Worm (Caenorhabditis elegans): ENCODE results near the gene mpst-7.

mpst-7 gene

DNA sequence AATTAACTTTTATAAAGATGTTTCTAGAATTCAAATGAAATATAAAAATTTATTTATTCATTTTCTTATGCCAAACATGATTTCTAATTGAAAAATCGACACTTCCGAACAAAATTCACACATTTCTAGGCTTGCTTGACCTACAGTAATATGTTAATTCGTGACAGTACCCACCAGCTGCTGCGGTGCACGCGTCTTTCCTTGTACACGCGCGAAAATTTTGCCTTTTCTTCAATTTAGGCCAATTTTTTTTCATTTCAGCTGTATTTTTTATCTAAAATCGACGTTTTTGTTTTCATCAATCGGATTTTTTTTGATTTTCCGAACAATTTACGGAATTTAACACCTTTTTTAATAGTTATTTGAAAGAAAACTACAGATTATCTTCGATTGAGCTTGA is 39.1 kb upstream of the mpst-7 start:
- TF ChIP-seq sea-1 (GFP tag; conservative IDR thresholded peaks at IDR 0.05) = no peak
- no peak for TF ChIP-seq pes-1 (GFP tag; IDR thresholded peaks at IDR 0.05)
- TF ChIP-seq ceh-36 (tag; optimal IDR thresholded peaks at IDR 0.05) = no peak
- no peak for TF ChIP-seq tra-4 (tag; optimal IDR thresholded peaks at IDR 0.05)
- TF ChIP-seq F13C5.2 (tag; optimal IDR thresholded peaks at IDR 0.05) = no peak
- no peak for TF ChIP-seq hmbx-1 (tag; optimal IDR thresholded peaks at IDR 0.05)
- no peak for TF ChIP-seq tbx-37 (GFP tag; conservative IDR thresholded peaks at IDR 0.05)
- TF ChIP-seq scrt-1 (GFP tag; IDR thresholded peaks at IDR 0.05) = no peak
- TF ChIP-seq hmg-4 (GFP tag; optimal IDR thresholded peaks at IDR 0.05) = no peak
- TF ChIP-seq ceh-13 (GFP tag; optimal IDR thresholded peaks at IDR 0.05) = no peak
- no peak for TF ChIP-seq ama-1 (optimal IDR thresholded peaks at IDR 0.05)
- TF ChIP-seq B0310.2 (tag; optimal IDR thresholded peaks at IDR 0.05) = no peak

DNA sequence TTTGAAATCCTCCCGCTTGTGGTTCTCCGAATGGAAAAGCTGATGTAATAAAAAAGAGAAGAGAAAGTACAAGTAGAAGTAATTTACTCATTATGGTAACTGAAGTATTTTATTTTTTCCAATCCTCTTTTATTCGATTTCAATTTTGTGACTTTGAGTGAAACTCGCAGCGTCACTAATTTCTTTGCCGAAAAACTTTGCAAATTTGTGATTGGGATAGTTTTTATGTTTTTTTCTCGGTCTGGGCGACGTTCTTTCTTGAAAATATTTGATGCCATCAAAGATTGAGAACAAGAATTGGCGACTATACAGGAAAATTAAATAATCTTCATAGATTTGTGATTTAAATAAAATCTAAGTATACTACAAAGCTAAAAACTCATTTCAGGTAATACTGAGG is 38.6 kb upstream of the mpst-7 start, which contains the start of gene far-4:
far-4 (minus strand) TSS at position 101 of the 400 bp plus-strand sequence.
- no peak for TF ChIP-seq scrt-1 (GFP tag; IDR thresholded peaks at IDR 0.05)
- TF ChIP-seq F13C5.2 (tag; optimal IDR thresholded peaks at IDR 0.05) = no peak
- no peak for TF ChIP-seq aly-1 (tag; optimal IDR thresholded peaks at IDR 0.05)
- TF ChIP-seq pes-1 (GFP tag; IDR thresholded peaks at IDR 0.05) = no peak
- no peak for TF ChIP-seq ceh-13 (GFP tag; optimal IDR thresholded peaks at IDR 0.05)
- no peak for TF ChIP-seq B0310.2 (tag; optimal IDR thresholded peaks at IDR 0.05)
- TF ChIP-seq hmg-4 (GFP tag; optimal IDR thresholded peaks at IDR 0.05) = no peak
- no peak for TF ChIP-seq ets-7 (tag; optimal IDR thresholded peaks at IDR 0.05)
- TF ChIP-seq tra-4 (tag; optimal IDR thresholded peaks at IDR 0.05) = no peak
- TF ChIP-seq tbx-11 (GFP tag; IDR thresholded peaks at IDR 0.05) = no peak
- no peak for TF ChIP-seq hmbx-1 (tag; optimal IDR thresholded peaks at IDR 0.05)
- TF ChIP-seq sea-1 (GFP tag; conservative IDR thresholded peaks at IDR 0.05) = no peak
- TF ChIP-seq ama-1 (optimal IDR thresholded peaks at IDR 0.05) = no peak
- TF ChIP-seq hnd-1 (tag; optimal IDR thresholded peaks at IDR 0.05) = no peak
- no peak for TF ChIP-seq ceh-36 (tag; optimal IDR thresholded peaks at IDR 0.05)
- TF ChIP-seq flt-1 (GFP tag; IDR thresholded peaks at IDR 0.05) = no peak
- TF ChIP-seq tbx-37 (GFP tag; conservative IDR thresholded peaks at IDR 0.05) = no peak

DNA sequence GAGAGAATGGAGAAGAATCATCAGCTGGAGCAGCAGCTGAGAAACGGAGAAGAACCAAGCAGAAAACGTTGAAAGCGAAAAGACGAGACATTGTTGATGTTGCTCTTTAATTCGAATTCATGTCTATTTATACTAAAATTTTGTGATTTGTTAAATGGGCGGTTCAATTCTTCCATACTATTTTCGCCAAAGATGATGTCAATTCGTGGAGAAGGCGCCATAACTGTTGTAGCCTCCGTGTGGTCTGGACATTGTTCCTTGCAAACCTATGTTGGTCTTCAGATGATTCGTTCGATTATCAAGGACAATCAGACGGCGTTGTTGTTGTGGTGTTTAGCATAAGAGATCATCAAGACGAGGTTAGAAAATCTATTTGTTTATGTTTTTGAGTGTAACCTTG is 36.5 kb upstream of the mpst-7 start, which contains the start of gene far-3:
far-3 (minus strand) TSS at position 101 of the 400 bp plus-strand sequence.
- TF ChIP-seq aly-1 (tag; optimal IDR thresholded peaks at IDR 0.05) = no peak
- TF ChIP-seq sea-1 (GFP tag; conservative IDR thresholded peaks at IDR 0.05) = no peak
- TF ChIP-seq ama-1 (optimal IDR thresholded peaks at IDR 0.05) = no peak
- TF ChIP-seq flt-1 (GFP tag; IDR thresholded peaks at IDR 0.05) = no peak
- TF ChIP-seq B0310.2 (tag; optimal IDR thresholded peaks at IDR 0.05) = no peak
- no peak for TF ChIP-seq ets-7 (tag; optimal IDR thresholded peaks at IDR 0.05)
- no peak for TF ChIP-seq ceh-36 (tag; optimal IDR thresholded peaks at IDR 0.05)
- no peak for TF ChIP-seq pes-1 (GFP tag; IDR thresholded peaks at IDR 0.05)
- TF ChIP-seq hmbx-1 (tag; optimal IDR thresholded peaks at IDR 0.05) = no peak
- no peak for TF ChIP-seq tra-4 (tag; optimal IDR thresholded peaks at IDR 0.05)
- no peak for TF ChIP-seq tbx-11 (GFP tag; IDR thresholded peaks at IDR 0.05)
- TF ChIP-seq ceh-13 (GFP tag; optimal IDR thresholded peaks at IDR 0.05) = no peak
- no peak for TF ChIP-seq F13C5.2 (tag; optimal IDR thresholded peaks at IDR 0.05)
- no peak for TF ChIP-seq tbx-37 (GFP tag; conservative IDR thresholded peaks at IDR 0.05)
- no peak for TF ChIP-seq hnd-1 (tag; optimal IDR thresholded peaks at IDR 0.05)
- TF ChIP-seq scrt-1 (GFP tag; IDR thresholded peaks at IDR 0.05) = no peak
- TF ChIP-seq hmg-4 (GFP tag; optimal IDR thresholded peaks at IDR 0.05) = no peak

DNA sequence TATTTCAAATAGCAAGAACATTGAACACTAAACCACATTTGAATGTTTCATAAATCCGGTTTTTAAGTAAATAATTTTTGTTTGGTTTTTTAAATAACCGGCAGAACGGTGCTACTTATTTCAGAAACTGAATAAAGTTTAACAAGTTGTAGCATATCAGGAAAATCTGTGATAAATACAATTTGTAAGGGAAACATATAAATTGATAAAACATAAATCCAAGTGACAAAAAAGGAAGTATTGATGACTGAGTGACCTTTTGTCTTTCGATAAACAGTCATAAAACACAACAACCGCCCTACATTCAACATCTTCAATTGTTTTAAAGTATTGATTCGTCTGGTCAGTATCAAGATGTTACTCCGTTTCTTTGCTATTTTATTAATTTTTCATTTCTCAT is 34.3 kb upstream of the mpst-7 start, which contains the start of gene far-5:
far-5 (plus strand) TSS at position 301 of the 400 bp plus-strand sequence.
- TF ChIP-seq ets-7 (tag; optimal IDR thresholded peaks at IDR 0.05) (no peak), tra-4 (tag; optimal IDR thresholded peaks at IDR 0.05) (no peak), ama-1 (optimal IDR thresholded peaks at IDR 0.05) (no peak), sea-1 (GFP tag; conservative IDR thresholded peaks at IDR 0.05) (no peak), flt-1 (GFP tag; IDR thresholded peaks at IDR 0.05) (no peak), hmg-4 (GFP tag; optimal IDR thresholded peaks at IDR 0.05) (no peak), scrt-1 (GFP tag; IDR thresholded peaks at IDR 0.05) (no peak), B0310.2 (tag; optimal IDR thresholded peaks at IDR 0.05) (no peak), hnd-1 (tag; optimal IDR thresholded peaks at IDR 0.05) (no peak), ceh-36 (tag; optimal IDR thresholded peaks at IDR 0.05) (no peak), tbx-11 (GFP tag; IDR thresholded peaks at IDR 0.05) (no peak), tbx-37 (GFP tag; conservative IDR thresholded peaks at IDR 0.05) (no peak), F13C5.2 (tag; optimal IDR thresholded peaks at IDR 0.05) (no peak), pes-1 (GFP tag; IDR thresholded peaks at IDR 0.05) (no peak), hmbx-1 (tag; optimal IDR thresholded peaks at IDR 0.05) (no peak), ceh-13 (GFP tag; optimal IDR thresholded peaks at IDR 0.05) (no peak)

DNA sequence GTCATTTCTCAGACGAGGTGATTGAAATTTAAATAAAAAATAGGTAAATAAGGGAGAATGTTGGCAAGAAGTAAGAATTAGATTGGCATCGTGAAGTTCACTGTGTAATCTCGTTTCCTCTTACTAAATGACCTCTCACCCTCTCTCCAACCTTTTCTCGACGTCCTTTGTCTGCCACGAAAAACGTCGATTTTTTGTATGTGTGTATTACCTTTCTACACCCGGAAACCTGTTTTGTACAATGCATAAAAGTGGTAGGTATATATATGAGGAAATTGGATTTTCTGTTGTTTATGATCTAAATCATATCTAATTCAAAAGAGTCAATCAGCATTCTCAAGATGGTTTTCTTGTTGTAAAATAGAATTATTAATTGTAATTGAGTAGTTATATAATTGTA is 32.0 kb upstream of the mpst-7 start, which contains the start of the genes F15B9.11 and dsl-7:
F15B9.11 (minus strand) TSS at position 5 of the 400 bp plus-strand sequence.
dsl-7 (plus strand) TSS at position 260 of the 400 bp plus-strand sequence.
- no peak for TF ChIP-seq B0310.2 (tag; optimal IDR thresholded peaks at IDR 0.05)
- no peak for TF ChIP-seq ceh-13 (GFP tag; optimal IDR thresholded peaks at IDR 0.05)
- no peak for TF ChIP-seq ama-1 (optimal IDR thresholded peaks at IDR 0.05)
- TF ChIP-seq hmbx-1 (tag; optimal IDR thresholded peaks at IDR 0.05) = no peak
- TF ChIP-seq hnd-1 (tag; optimal IDR thresholded peaks at IDR 0.05) = no peak
- TF ChIP-seq scrt-1 (GFP tag; IDR thresholded peaks at IDR 0.05) = no peak
- no peak for TF ChIP-seq ceh-36 (tag; optimal IDR thresholded peaks at IDR 0.05)
- TF ChIP-seq hmg-4 (GFP tag; optimal IDR thresholded peaks at IDR 0.05) = no peak
- no peak for TF ChIP-seq F13C5.2 (tag; optimal IDR thresholded peaks at IDR 0.05)
- TF ChIP-seq flt-1 (GFP tag; IDR thresholded peaks at IDR 0.05) = no peak
- no peak for TF ChIP-seq ets-7 (tag; optimal IDR thresholded peaks at IDR 0.05)

DNA sequence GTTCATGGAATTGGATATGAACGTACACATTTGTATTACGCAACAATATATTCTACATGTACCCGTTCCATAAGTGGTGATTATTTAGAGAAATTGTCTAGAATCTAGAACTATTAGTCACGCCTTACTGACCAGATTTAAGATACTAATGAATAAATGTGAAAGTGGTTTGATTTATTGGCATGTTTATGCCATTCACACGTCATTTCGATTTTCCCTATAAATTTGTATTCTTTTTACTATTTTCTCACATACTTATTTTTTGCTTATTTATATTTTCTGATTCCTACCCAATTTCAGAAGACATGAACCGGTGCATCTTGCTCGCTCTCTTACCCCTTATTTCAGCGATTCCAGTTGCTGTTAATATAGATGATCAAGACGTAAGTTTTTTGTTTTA is 27.3 kb upstream of the mpst-7 start, which contains the start of gene F15B9.8:
F15B9.8 (plus strand) TSS at position 301 of the 400 bp plus-strand sequence.
- no peak for TF ChIP-seq flt-1 (GFP tag; IDR thresholded peaks at IDR 0.05)
- TF ChIP-seq F13C5.2 (tag; optimal IDR thresholded peaks at IDR 0.05) = no peak
- TF ChIP-seq scrt-1 (GFP tag; IDR thresholded peaks at IDR 0.05) = no peak
- no peak for TF ChIP-seq aly-1 (tag; optimal IDR thresholded peaks at IDR 0.05)
- TF ChIP-seq tbx-11 (GFP tag; IDR thresholded peaks at IDR 0.05) = no peak
- TF ChIP-seq ama-1 (optimal IDR thresholded peaks at IDR 0.05) = no peak
- TF ChIP-seq hnd-1 (tag; optimal IDR thresholded peaks at IDR 0.05) = no peak
- TF ChIP-seq tbx-37 (GFP tag; conservative IDR thresholded peaks at IDR 0.05) = no peak

DNA sequence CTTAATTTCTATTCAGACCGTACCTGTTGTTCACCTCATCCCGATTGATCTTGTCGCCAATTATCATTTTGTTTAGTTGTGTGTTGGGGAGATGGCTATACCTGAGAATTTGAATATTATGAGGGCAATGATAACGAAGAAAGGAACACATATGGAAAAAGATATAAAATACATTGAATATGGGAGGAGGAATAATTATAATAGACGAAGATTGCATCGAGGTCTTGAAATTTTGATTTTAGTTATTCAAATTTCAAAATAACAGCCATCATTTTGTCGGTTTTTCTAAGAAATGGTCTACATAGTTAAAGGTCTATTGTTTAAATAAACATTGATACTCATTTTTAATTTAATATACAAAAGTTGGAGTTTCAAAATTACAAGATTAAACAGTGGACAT is 26.1 kb upstream of the mpst-7 start, which contains the start of gene shw-3:
shw-3 (minus strand) TSS at position 101 of the 400 bp plus-strand sequence.
- TF ChIP-seq pes-1 (GFP tag; IDR thresholded peaks at IDR 0.05) (no peak), scrt-1 (GFP tag; IDR thresholded peaks at IDR 0.05) (no peak), flt-1 (GFP tag; IDR thresholded peaks at IDR 0.05) (no peak), F13C5.2 (tag; optimal IDR thresholded peaks at IDR 0.05) (no peak), hmg-4 (GFP tag; optimal IDR thresholded peaks at IDR 0.05) (no peak), tbx-37 (GFP tag; conservative IDR thresholded peaks at IDR 0.05) (no peak), hmbx-1 (tag; optimal IDR thresholded peaks at IDR 0.05) (no peak), tbx-11 (GFP tag; IDR thresholded peaks at IDR 0.05) (no peak), aly-1 (tag; optimal IDR thresholded peaks at IDR 0.05) (no peak), B0310.2 (tag; optimal IDR thresholded peaks at IDR 0.05) (no peak), ets-7 (tag; optimal IDR thresholded peaks at IDR 0.05) (no peak)

Data from whole organism, early embryonic.